Worm (Caenorhabditis elegans): Measurements from ENCODE around the gene daf-22.

ce11 chrII:12465557-12465956 is 40.1 kb upstream of the daf-22 start, which contains the start of gene sre-37:
- TF ChIP-seq F13H6.1 (tag; optimal IDR thresholded peaks at IDR 0.05) (no peak), ceh-82 (tag; optimal IDR thresholded peaks at IDR 0.05) (no peak), ZK546.5 (tag; optimal IDR thresholded peaks at IDR 0.05) (no peak), unc-62 (GFP tag; optimal IDR thresholded peaks at IDR 0.05) (no peak)
